Worm (Caenorhabditis elegans): ENCODE results near the gene egl-45.
A peak's percentile ranks its signal among the peaks of the same experiment; 100 is the strongest.

Gene egl-45

DNA sequence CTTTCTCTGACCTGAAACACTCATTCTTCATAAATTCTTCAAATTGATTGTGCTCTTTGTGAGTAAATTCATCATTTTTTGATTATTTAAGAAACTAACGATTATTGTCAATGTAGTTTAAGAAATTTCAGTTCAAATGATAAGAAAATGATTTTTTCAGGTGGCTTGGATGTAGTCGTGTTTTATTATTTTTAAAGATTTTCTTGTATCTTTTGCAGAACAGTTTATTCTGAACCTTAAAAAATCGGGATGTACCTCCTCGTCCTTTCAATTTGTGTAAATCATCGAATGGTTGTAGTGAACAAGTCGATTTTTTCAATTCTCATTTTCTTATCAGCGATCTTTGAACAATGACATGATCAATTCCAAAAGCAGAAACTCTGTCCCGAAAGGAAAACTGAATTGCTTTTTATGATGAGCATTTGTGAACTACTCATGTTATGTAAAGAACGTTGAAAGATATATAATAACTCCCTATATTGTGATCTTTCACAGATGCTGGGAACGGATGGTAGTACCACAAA, 36.9 kb upstream of the egl-45 start, which contains the start of gene slc-17.3:
TSS of gene slc-17.3 (minus strand) at position 51 of the 524 bp plus-strand sequence.
- TF ChIP-seq ceh-48 (tag; optimal IDR thresholded peaks at IDR 0.05) (no peak), mec-3 (tag; optimal IDR thresholded peaks at IDR 0.05; ENCODE audit: borderline replicate concordance) (no peak), unc-3 (GFP tag; conservative IDR thresholded peaks at IDR 0.05) (no peak), unc-3 (tag; optimal IDR thresholded peaks at IDR 0.05) (no peak), ceh-2 (tag; optimal IDR thresholded peaks at IDR 0.05) (no peak)

- no peak for TF ChIP-seq ama-1 (optimal IDR thresholded peaks at IDR 0.05)
- TF ChIP-seq unc-3 (GFP tag; conservative IDR thresholded peaks at IDR 0.05): no peak
- no peak for TF ChIP-seq unc-3 (tag; optimal IDR thresholded peaks at IDR 0.05)
- no peak for TF ChIP-seq ahr-1 (tag; optimal IDR thresholded peaks at IDR 0.05)
- TF ChIP-seq npax-4 (tag; optimal IDR thresholded peaks at IDR 0.05): no peak
- no peak for TF ChIP-seq ceh-2 (tag; optimal IDR thresholded peaks at IDR 0.05)
- TF ChIP-seq unc-42 (tag; optimal IDR thresholded peaks at IDR 0.05): peak; percentile 11
Observed at ce11 chrIII:7861535-7862120, 33.2 kb upstream of the egl-45 start, which contains the start of gene snr-5. Gene snr-5 (plus strand): TSS chrIII:7862070.

- no peak for TF ChIP-seq unc-3 (GFP tag; conservative IDR thresholded peaks at IDR 0.05)
- no peak for TF ChIP-seq unc-3 (tag; optimal IDR thresholded peaks at IDR 0.05)
- no peak for TF ChIP-seq tbx-2 (tag; optimal IDR thresholded peaks at IDR 0.05)
- no peak for TF ChIP-seq nhr-11 (tag; optimal IDR thresholded peaks at IDR 0.05)
- TF ChIP-seq ceh-2 (tag; optimal IDR thresholded peaks at IDR 0.05): no peak
- no peak for TF ChIP-seq gmeb-2 (tag; optimal IDR thresholded peaks at IDR 0.05)
- no peak for TF ChIP-seq nfya-1 (tag; optimal IDR thresholded peaks at IDR 0.05)
- TF ChIP-seq nhr-232 (tag; optimal IDR thresholded peaks at IDR 0.05): no peak
- TF ChIP-seq hlh-15 (tag; optimal IDR thresholded peaks at IDR 0.05): no peak
- TF ChIP-seq ceh-14 (tag; optimal IDR thresholded peaks at IDR 0.05): no peak
- no peak for TF ChIP-seq T23F11.4 (GFP tag; optimal IDR thresholded peaks at IDR 0.05)
- no peak for TF ChIP-seq ets-4 (tag; optimal IDR thresholded peaks at IDR 0.05)
- no peak for TF ChIP-seq sox-2 (GFP tag; IDR thresholded peaks at IDR 0.05)
- TF ChIP-seq fkh-6 (tag; optimal IDR thresholded peaks at IDR 0.05): no peak
Observed at ce11 chrIII:7860885-7861284, 32.5 kb upstream of the egl-45 start, which contains the start of gene cuc-1. Gene cuc-1 (minus strand): TSS chrIII:7860985.

- TF ChIP-seq ceh-22 (tag; optimal IDR thresholded peaks at IDR 0.05) (no peak), ceh-14 (tag; optimal IDR thresholded peaks at IDR 0.05) (no peak), unc-3 (GFP tag; conservative IDR thresholded peaks at IDR 0.05) (no peak), unc-3 (tag; optimal IDR thresholded peaks at IDR 0.05) (no peak), lin-11 (tag; optimal IDR thresholded peaks at IDR 0.05) (no peak), Y22D7AL.16 (tag; optimal IDR thresholded peaks at IDR 0.05) (no peak), ceh-24 (tag; optimal IDR thresholded peaks at IDR 0.05) (no peak), lim-6 (tag; optimal IDR thresholded peaks at IDR 0.05) (no peak), dve-1 (tag; optimal IDR thresholded peaks at IDR 0.05) (no peak), tbx-7 (tag; optimal IDR thresholded peaks at IDR 0.05) (no peak), ceh-6 (GFP tag; optimal IDR thresholded peaks at IDR 0.05) (no peak), elt-2 (tag; optimal IDR thresholded peaks at IDR 0.05) (no peak), npax-4 (tag; optimal IDR thresholded peaks at IDR 0.05) (no peak), unc-55 (GFP tag; optimal IDR thresholded peaks at IDR 0.05) (no peak), pat-9 (tag; optimal IDR thresholded peaks at IDR 0.05) (no peak), rnt-1 (tag; optimal IDR thresholded peaks at IDR 0.05) (no peak), ceh-30 (tag; optimal IDR thresholded peaks at IDR 0.05) (no peak), ceh-2 (tag; optimal IDR thresholded peaks at IDR 0.05) (no peak), pqm-1 (tag; optimal IDR thresholded peaks at IDR 0.05) (no peak), pha-2 (tag; optimal IDR thresholded peaks at IDR 0.05) (no peak)
Observed at ce11 chrIII:7859313-7859712, 30.9 kb upstream of the egl-45 start, which contains the start of gene tomm-7. Gene tomm-7 (plus strand): TSS chrIII:7859613.
